Fruit fly (Drosophila melanogaster) whole organism, embryonic: ENCODE measurements around the gene Plap.

Experiments used
- Atf-2 ChIP-seq: fragments of 200-800 bp; sonication (Bioruptor generic); optimal IDR thresholded peaks from 2 replicates; lab custom pipeline; 2016; ENCODE audit warnings: missing biosample characterization, missing genetic modification characterization
- B-H2 ChIP-seq: fragments of 200-800 bp; sonication (Bioruptor generic); optimal IDR thresholded peaks from 2 replicates; lab custom pipeline; 2018; ENCODE audit warnings: missing biosample characterization, mild to moderate bottlenecking, missing genetic modification characterization
- CG12104 ChIP-seq: fragments of 200-800 bp; sonication (Bioruptor generic); optimal IDR thresholded peaks from 3 replicates; lab custom pipeline; 2016; ENCODE audit warnings: missing biosample characterization, missing genetic modification characterization
- CG1647 ChIP-seq: fragments of 200-800 bp; sonication (Bioruptor generic); optimal IDR thresholded peaks from 3 replicates; lab custom pipeline; 2016; ENCODE audit warnings: missing biosample characterization, missing genetic modification characterization
- CG17385 ChIP-seq: fragments of 200-800 bp; sonication (Bioruptor generic); optimal IDR thresholded peaks from 3 replicates; lab custom pipeline; 2018; ENCODE audit warnings: missing biosample characterization, mild to moderate bottlenecking, missing genetic modification characterization
- CG30403 ChIP-seq: fragments of 200-800 bp; sonication (Bioruptor generic); optimal IDR thresholded peaks from 3 replicates; lab custom pipeline; 2016; ENCODE audit warnings: missing biosample characterization, missing genetic modification characterization
- CG34376 ChIP-seq: fragments of 200-800 bp; sonication (Bioruptor generic); optimal IDR thresholded peaks from 2 replicates; lab custom pipeline; 2018; ENCODE audit warnings: missing biosample characterization, mild to moderate bottlenecking, missing genetic modification characterization
- CG3847 ChIP-seq: fragments of 200-800 bp; sonication (Bioruptor generic); IDR thresholded peaks from 2 replicates; pipeline ENCODE4 v1.3.6; 2022; ENCODE audit warnings: missing biosample characterization, missing genetic modification characterization
- CG4707 ChIP-seq: fragments of 200-800 bp; sonication (Bioruptor generic); optimal IDR thresholded peaks from 2 replicates; lab custom pipeline; 2018; ENCODE audit warnings: missing biosample characterization, mild to moderate bottlenecking, missing genetic modification characterization, moderate library complexity
- CG6854 ChIP-seq: fragments of 200-800 bp; sonication (Bioruptor generic); optimal IDR thresholded peaks from 3 replicates; lab custom pipeline; 2017; ENCODE audit warnings: missing biosample characterization, mild to moderate bottlenecking, missing genetic modification characterization
- CG7556 ChIP-seq: fragments of 200-800 bp; sonication (Bioruptor generic); optimal IDR thresholded peaks from 2 replicates; lab custom pipeline; 2017; ENCODE audit warnings: missing biosample characterization, mild to moderate bottlenecking, missing genetic modification characterization
- CG8388 ChIP-seq: fragments of 200-800 bp; sonication (Bioruptor generic); optimal IDR thresholded peaks from 2 replicates; lab custom pipeline; 2019; ENCODE audit warnings: missing biosample characterization, mild to moderate bottlenecking, missing genetic modification characterization, moderate library complexity
- CG9932 ChIP-seq: fragments of 200-800 bp; sonication (Bioruptor generic); IDR thresholded peaks from 2 replicates; pipeline ENCODE4 v1.3.6; 2022; ENCODE audit warnings: missing biosample characterization, missing genetic modification characterization
- D ChIP-seq, 2 experiments: fragments of 200-800 bp in 1 of 2; fragments of >200 bp in 1 of 2; sonication (Bioruptor generic) in 1 of 2; optimal IDR thresholded peaks; 2 replicates in 1 of 2; 3 replicates in 1 of 2; lab custom pipeline; 2017; ENCODE audit warnings: mild to moderate bottlenecking in 1 of 2, missing biosample characterization in 1 of 2, missing genetic modification characterization in 1 of 2, missing genetic modification reagents in 1 of 2
- Dad ChIP-seq: fragments of 200-800 bp; sonication (Bioruptor generic); optimal IDR thresholded peaks from 3 replicates; lab custom pipeline; 2016; ENCODE audit warnings: missing biosample characterization, missing genetic modification characterization
- Dek ChIP-seq: fragments of 200-800 bp; sonication (Bioruptor generic); optimal IDR thresholded peaks from 3 replicates; lab custom pipeline; 2019; ENCODE audit warnings: missing biosample characterization, mild to moderate bottlenecking, missing genetic modification characterization, moderate library complexity
- Fer3 ChIP-seq: fragments of 200-800 bp; sonication (Bioruptor generic); optimal IDR thresholded peaks from 2 replicates; lab custom pipeline; 2018; ENCODE audit warnings: missing biosample characterization, mild to moderate bottlenecking, missing genetic modification characterization, moderate library complexity
- HLH54F ChIP-seq: fragments of 200-800 bp; sonication (Bioruptor generic); optimal IDR thresholded peaks from 3 replicates; lab custom pipeline; 2016; ENCODE audit warnings: missing biosample characterization, missing genetic modification characterization
- Hr3 ChIP-seq: fragments of 200-800 bp; sonication (Bioruptor generic); optimal IDR thresholded peaks from 3 replicates; lab custom pipeline; 2016; ENCODE audit warnings: missing biosample characterization, missing genetic modification characterization
- Hsf ChIP-seq: fragments of 200-800 bp; sonication (Bioruptor generic); optimal IDR thresholded peaks from 3 replicates; lab custom pipeline; 2016; ENCODE audit warnings: missing biosample characterization, missing genetic modification characterization
- Meics ChIP-seq: fragments of 200-800 bp; sonication (Bioruptor generic); optimal IDR thresholded peaks from 2 replicates; lab custom pipeline; 2017; ENCODE audit warnings: missing biosample characterization, mild to moderate bottlenecking, missing genetic modification characterization
- Oaz ChIP-seq: fragments of 200-800 bp; sonication (Bioruptor generic); IDR thresholded peaks from 2 replicates; pipeline ENCODE4 v1.3.6; 2022; ENCODE audit warnings: missing biosample characterization, missing genetic modification characterization
- Poxn ChIP-seq: fragments of 200-800 bp; sonication (Bioruptor generic); IDR thresholded peaks from 2 replicates; pipeline ENCODE4 v1.3.6; 2022; ENCODE audit warnings: missing biosample characterization, missing genetic modification characterization
- Rx ChIP-seq: fragments of 200-800 bp; sonication (Bioruptor generic); IDR thresholded peaks from 2 replicates; pipeline ENCODE4 v1.3.6; 2022; ENCODE audit warnings: missing biosample characterization, missing genetic modification characterization
- Scr ChIP-seq: fragments of 200-800 bp; sonication (Bioruptor generic); IDR thresholded peaks from 2 replicates; pipeline ENCODE4 v1.3.6; 2022; ENCODE audit warnings: missing biosample characterization, missing genetic modification characterization; ENCODE audit not compliant: partially characterized antibody
- Sox100B ChIP-seq: fragments of 200-800 bp; sonication (Bioruptor generic); optimal IDR thresholded peaks from 3 replicates; lab custom pipeline; 2018; ENCODE audit warnings: missing biosample characterization, mild to moderate bottlenecking, missing genetic modification characterization
- Sox102F ChIP-seq: fragments of 200-800 bp; sonication (Bioruptor generic); optimal IDR thresholded peaks from 2 replicates; lab custom pipeline; 2018; ENCODE audit warnings: missing biosample characterization, mild to moderate bottlenecking, missing genetic modification characterization, moderate library complexity
- Tbp ChIP-seq: fragments of >200 bp; optimal IDR thresholded peaks from 2 replicates; lab custom pipeline; 2018; ENCODE audit warnings: missing biosample characterization, missing genetic modification characterization
- Vsx1 ChIP-seq: fragments of 200-800 bp; sonication (Bioruptor generic); optimal IDR thresholded peaks from 2 replicates; lab custom pipeline; 2017; ENCODE audit warnings: missing biosample characterization, mild to moderate bottlenecking, missing genetic modification characterization, missing genetic modification reagents
- ato ChIP-seq: fragments of 200-800 bp; sonication (Bioruptor generic); IDR thresholded peaks from 2 replicates; pipeline ENCODE4 v1.3.6; 2022; ENCODE audit warnings: missing biosample characterization, missing genetic modification characterization; ENCODE audit not compliant: partially characterized antibody
- btn ChIP-seq: fragments of 200-800 bp; sonication (Bioruptor generic); optimal IDR thresholded peaks from 2 replicates; lab custom pipeline; 2016; ENCODE audit warnings: missing biosample characterization, missing genetic modification characterization
- chn ChIP-seq: fragments of 200-800 bp; sonication (Bioruptor generic); optimal IDR thresholded peaks from 2 replicates; lab custom pipeline; 2016; ENCODE audit warnings: missing biosample characterization, missing genetic modification characterization
- dmrt11E ChIP-seq: fragments of 200-800 bp; sonication (Bioruptor generic); optimal IDR thresholded peaks from 3 replicates; lab custom pipeline; 2018; ENCODE audit warnings: missing biosample characterization, mild to moderate bottlenecking, missing genetic modification characterization, moderate library complexity
- dpn ChIP-seq, 2 experiments: fragments of 200-800 bp; sonication (Bioruptor generic); optimal IDR thresholded peaks; 3 replicates each; lab custom pipeline; 2016; ENCODE audit warnings: missing biosample characterization in 2 of 2, missing genetic modification characterization in 2 of 2
- insv ChIP-seq, 2 experiments: fragments of 200-800 bp; sonication (Bioruptor generic); optimal IDR thresholded peaks; 3 replicates each; lab custom pipeline; 2016 to 2018; ENCODE audit warnings: missing biosample characterization in 2 of 2, missing genetic modification characterization in 2 of 2
- jumu ChIP-seq: fragments of 200-800 bp; sonication (Bioruptor generic); optimal IDR thresholded peaks from 3 replicates; lab custom pipeline; 2016; ENCODE audit warnings: missing biosample characterization, missing genetic modification characterization
- kah ChIP-seq: fragments of 200-800 bp; sonication (Bioruptor generic); optimal IDR thresholded peaks from 2 replicates; lab custom pipeline; 2018; ENCODE audit warnings: missing biosample characterization, mild to moderate bottlenecking, missing genetic modification characterization
- lov ChIP-seq, 2 experiments: fragments of 200-800 bp in 1 of 2; fragments of >200 bp in 1 of 2; sonication (Bioruptor generic) in 1 of 2; IDR thresholded peaks in 1 of 2; optimal IDR thresholded peaks in 1 of 2; 2 replicates in 1 of 2; 3 replicates in 1 of 2; pipeline versions ENCODE4 v1.3.6 to Lab custom; 2017 to 2022; ENCODE audit warnings: missing biosample characterization in 1 of 2, missing genetic modification characterization in 1 of 2
- nerfin-1 ChIP-seq: fragments of 200-800 bp; sonication (Bioruptor generic); optimal IDR thresholded peaks from 3 replicates; lab custom pipeline; 2019; ENCODE audit warnings: missing biosample characterization, mild to moderate bottlenecking, missing genetic modification characterization, moderate library complexity
- schlank ChIP-seq: fragments of 200-800 bp; sonication (Bioruptor generic); optimal IDR thresholded peaks from 2 replicates; lab custom pipeline; 2018; ENCODE audit warnings: missing biosample characterization, mild to moderate bottlenecking, missing genetic modification characterization
- scrt ChIP-seq: fragments of 200-800 bp; sonication (Bioruptor generic); optimal IDR thresholded peaks from 2 replicates; lab custom pipeline; 2018; ENCODE audit warnings: missing biosample characterization, mild to moderate bottlenecking, missing genetic modification characterization, moderate library complexity
- sens-2 ChIP-seq: fragments of 200-800 bp; sonication (Bioruptor generic); IDR thresholded peaks from 2 replicates; pipeline ENCODE4 v1.3.6; 2022; ENCODE audit warnings: missing biosample characterization, missing genetic modification characterization
- sqz ChIP-seq: fragments of 200-800 bp; sonication (Bioruptor generic); optimal IDR thresholded peaks from 3 replicates; lab custom pipeline; 2018; ENCODE audit warnings: missing biosample characterization, mild to moderate bottlenecking, missing genetic modification characterization
- tup ChIP-seq: fragments of 200-800 bp; sonication (Bioruptor generic); optimal IDR thresholded peaks from 2 replicates; lab custom pipeline; 2016; ENCODE audit warnings: missing biosample characterization, mild to moderate bottlenecking, missing genetic modification characterization, moderate library complexity
- wor ChIP-seq: fragments of 200-800 bp; sonication (Bioruptor generic); IDR thresholded peaks from 2 replicates; pipeline ENCODE4 v1.3.6; 2022; ENCODE audit warnings: missing biosample characterization, missing genetic modification characterization
- z ChIP-seq: fragments of 200-800 bp; sonication (Bioruptor generic); IDR thresholded peaks from 3 replicates; pipeline ENCODE4 v1.3.6; 2022; ENCODE audit warnings: missing biosample characterization, missing genetic modification characterization
- zen ChIP-seq: fragments of 200-800 bp; sonication (Bioruptor generic); optimal IDR thresholded peaks from 3 replicates; lab custom pipeline; 2018; ENCODE audit warnings: missing biosample characterization, mild to moderate bottlenecking, missing genetic modification characterization, moderate library complexity

The Plap gene

DNA sequence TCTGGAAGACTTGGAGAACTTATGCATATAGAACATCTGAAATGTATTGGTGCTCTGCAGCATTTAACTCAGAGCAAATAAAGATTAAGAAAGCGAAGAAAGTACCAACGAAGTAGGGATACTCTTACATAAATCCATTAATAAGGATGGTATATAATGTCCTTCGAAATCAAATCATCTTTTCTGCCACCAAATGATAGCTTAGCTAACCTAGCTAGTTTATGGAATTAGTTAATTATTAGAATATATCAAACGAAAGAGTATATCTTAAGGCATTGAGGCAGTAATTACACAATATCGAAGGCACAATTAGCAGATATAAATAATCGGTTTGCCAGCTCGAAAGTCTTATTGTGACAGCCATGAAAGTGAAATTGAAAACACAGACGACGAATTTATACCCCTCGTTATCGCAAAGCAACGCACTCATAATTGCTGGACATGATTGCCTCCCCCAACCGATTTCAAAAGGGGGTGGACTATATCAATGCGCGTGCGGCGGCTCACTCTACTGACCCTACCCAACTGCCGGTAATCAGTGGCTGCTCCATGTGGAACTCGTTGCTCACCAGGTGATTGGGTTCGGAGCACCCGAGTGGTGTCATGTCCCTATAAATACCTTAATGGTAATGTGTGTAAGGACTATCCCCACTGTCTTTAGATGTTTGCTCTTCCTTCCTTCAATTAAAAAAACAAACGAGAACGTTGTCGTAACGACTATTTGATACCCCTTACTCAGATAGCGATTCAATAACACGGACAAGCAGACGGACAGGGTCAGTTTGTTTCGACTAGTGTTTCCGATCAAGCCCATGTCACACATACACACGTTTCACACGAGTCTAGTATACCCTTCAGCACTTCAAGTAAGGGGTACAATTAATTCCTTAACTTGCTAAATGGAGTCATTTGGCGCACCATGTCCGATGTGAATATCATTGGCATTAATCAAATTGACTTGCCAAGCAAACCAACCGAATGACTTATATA, 25.5 kb downstream of the Plap start (continued):
- TF ChIP-seq Hsf (GFP tag; lab: Kevin White, UChicago) (peak; percentile 59), Sox102F (peak; percentile 79), tup (GFP tag; lab: Kevin White, UChicago) (no peak), sqz (no peak), CG8388 (GFP tag; lab: Kevin White, UChicago) (peak; percentile 58), zen (tag; lab: Kevin White, UChicago) (peak; percentile 5), schlank (tag; lab: Kevin White, UChicago) (peak; percentile 16), D (optimal IDR thresholded peaks at IDR 0.05; lab: Kevin White, UChicago) (no peak), D (GFP tag; optimal IDR thresholded peaks at IDR 0.05; lab: Kevin White, UChicago) (peak; percentile 54), HLH54F (no peak), Tbp (GFP tag; lab: Kevin White, UChicago) (no peak), dmrt11E (peak; percentile 47), Dad (peak; percentile 9), Rx (no peak), CG4707 (no peak), CG12104 (GFP tag; lab: Kevin White, UChicago) (no peak), Vsx1 (GFP tag; lab: Kevin White, UChicago) (no peak), insv (GFP tag; optimal IDR thresholded peaks at IDR 0.05; lab: Kevin White, UChicago) (no peak), CG30403 (GFP tag; lab: Kevin White, UChicago) (peak; percentile 55), CG17385 (peak; percentile 64), CG6854 (no peak), Oaz (no peak), Sox100B (no peak), CG9932 (GFP tag; lab: Robert Waterston, UW) (no peak), CG7556 (GFP tag; lab: Kevin White, UChicago) (peak; percentile 28), Atf-2 (GFP tag; lab: Kevin White, UChicago) (no peak), dpn (GFP tag; optimal IDR thresholded peaks at IDR 0.05; lab: Kevin White, UChicago) (peak in 1 of 2 experiments; percentile 35), nerfin-1 (peak; percentile 11), btn (GFP tag; lab: Kevin White, UChicago) (no peak), CG3847 (GFP tag; lab: Robert Waterston, UW) (0 out of 2 replicates have a peak, but pooled peaks have one; percentile 23), B-H2 (no peak), Fer3 (tag; lab: Kevin White, UChicago) (peak; percentile 58), sens-2 (GFP tag; lab: Robert Waterston, UW) (peak; percentile 26; the same call in 1 of the 2 replicates), Hr3 (GFP tag; lab: Kevin White, UChicago) (peak; percentile 39), scrt (GFP tag; lab: Kevin White, UChicago) (no peak), Poxn (no peak), Meics (GFP tag; lab: Kevin White, UChicago) (peak; percentile 55), z (GFP tag; lab: Robert Waterston, UW) (no peak), Scr (GFP tag; lab: Robert Waterston, UW) (no peak), Dek (tag; lab: Kevin White, UChicago) (peak; percentile 53), kah (GFP tag; lab: Kevin White, UChicago) (peak; percentile 2), lov (optimal IDR thresholded peaks at IDR 0.05; lab: Kevin White, UChicago) (no peak), lov (GFP tag; IDR thresholded peaks at IDR 0.05; lab: Robert Waterston, UW) (no peak), CG1647 (GFP tag; lab: Kevin White, UChicago) (no peak), jumu (GFP tag; lab: Kevin White, UChicago) (no peak), CG34376 (no peak), ato (GFP tag; lab: Robert Waterston, UW) (no peak), chn (GFP tag; lab: Kevin White, UChicago) (peak; percentile 35), wor (GFP tag; lab: Robert Waterston, UW) (no peak)
